Worm (Caenorhabditis elegans): Measurements from ENCODE around the gene C52D10.3.

- TF ChIP-seq pqm-1 (tag; optimal IDR thresholded peaks at IDR 0.05) (no peak), unc-62 (GFP tag; optimal IDR thresholded peaks at IDR 0.05 in 1 of 2) (no peak), unc-62 (tag; optimal IDR thresholded peaks at IDR 0.05) (no peak), pha-4 (GFP tag; IDR thresholded peaks at IDR 0.05) (no peak), pha-4 (tag; optimal IDR thresholded peaks at IDR 0.05) (no peak), lsy-2 (tag; optimal IDR thresholded peaks at IDR 0.05) (no peak), ceh-82 (tag; optimal IDR thresholded peaks at IDR 0.05) (no peak), lin-13 (GFP tag; optimal IDR thresholded peaks at IDR 0.05) (no peak)
These were observed 13.8 kb upstream of the C52D10.3 start, which contains the start of gene skr-13 for ce11 chrIV:17162515-17162914.

All from whole organism, L4 larva.